Worm (Caenorhabditis elegans) whole organism, L2 larva: ENCODE data around the gene rml-4.

Source experiments
- C34F6.9 ChIP-seq: fragments of 150-350 bp; optimal IDR thresholded peaks from 2 replicates; lab custom pipeline; 2014; ENCODE audit warnings: missing biosample characterization, missing genetic modification characterization
- F13H6.1 ChIP-seq: sonication (generic microtip); optimal IDR thresholded peaks from 2 replicates; lab custom pipeline; 2016; ENCODE audit warnings: missing genetic modification characterization, missing compliant biosample characterization
- R02D3.7 ChIP-seq: fragments of 150-350 bp; optimal IDR thresholded peaks from 2 replicates; lab custom pipeline; 2014; ENCODE audit warnings: missing biosample characterization, missing genetic modification characterization
- Y55F3AM.14 ChIP-seq: fragments of 200-800 bp; sonication (Bioruptor generic); optimal IDR thresholded peaks from 2 replicates; lab custom pipeline; 2018; ENCODE audit warnings: mild to moderate bottlenecking, missing genetic modification characterization, missing compliant biosample characterization
- alr-1 ChIP-seq: fragments of 150-350 bp; optimal IDR thresholded peaks from 2 replicates; lab custom pipeline; 2014; ENCODE audit warnings: missing biosample characterization, missing genetic modification characterization
- ama-1 ChIP-seq: fragments of 150-350 bp; optimal IDR thresholded peaks from 2 replicates; lab custom pipeline; 2018; ENCODE audit warnings: inconsistent platforms
- blmp-1 ChIP-seq: sonication (generic microtip); optimal IDR thresholded peaks from 2 replicates; lab custom pipeline; 2017; ENCODE audit warnings: missing genetic modification characterization, mild to moderate bottlenecking, missing compliant biosample characterization, antibody characterized with exemption, moderate library complexity; ENCODE audit not compliant: insufficient read depth
- ceh-16 ChIP-seq: fragments of 150-350 bp; optimal IDR thresholded peaks from 2 replicates; lab custom pipeline; 2014; ENCODE audit warnings: missing biosample characterization, missing genetic modification characterization
- crh-2 ChIP-seq: sonication (generic microtip); optimal IDR thresholded peaks from 2 replicates; lab custom pipeline; 2017; ENCODE audit warnings: missing biosample characterization, missing genetic modification characterization
- dmd-4 ChIP-seq: sonication (generic microtip); optimal IDR thresholded peaks from 2 replicates; lab custom pipeline; 2017; ENCODE audit warnings: missing biosample characterization, missing genetic modification characterization
- elt-1 ChIP-seq: fragments of 150-350 bp; optimal IDR thresholded peaks from 2 replicates; lab custom pipeline; 2014; ENCODE audit warnings: missing biosample characterization, missing genetic modification characterization
- elt-3 ChIP-seq: sonication (generic microtip); optimal IDR thresholded peaks from 2 replicates; lab custom pipeline; 2017; ENCODE audit warnings: missing biosample characterization, missing genetic modification characterization
- fos-1 ChIP-seq: fragments of 150-350 bp; optimal IDR thresholded peaks from 2 replicates; lab custom pipeline; 2014; ENCODE audit warnings: missing biosample characterization, missing genetic modification characterization
- gmeb-1 ChIP-seq: fragments of 150-350 bp; optimal IDR thresholded peaks from 2 replicates; lab custom pipeline; 2014; ENCODE audit warnings: missing biosample characterization, missing genetic modification characterization
- lin-11 ChIP-seq: fragments of 150-350 bp; sonication (generic microtip); optimal IDR thresholded peaks from 2 replicates; lab custom pipeline; 2014; ENCODE audit warnings: missing biosample characterization, missing genetic modification characterization, inconsistent platforms, mixed read lengths
- lin-13 ChIP-seq: fragments of 150-350 bp; optimal IDR thresholded peaks from 2 replicates; lab custom pipeline; 2014; ENCODE audit warnings: missing biosample characterization, missing genetic modification reagents, missing genetic modification characterization
- lin-39 ChIP-seq: fragments of 150-350 bp; optimal IDR thresholded peaks from 2 replicates; lab custom pipeline; 2014; ENCODE audit warnings: missing biosample characterization, missing genetic modification reagents, missing genetic modification characterization
- mab-5 ChIP-seq: fragments of 150-350 bp; optimal IDR thresholded peaks from 2 replicates; lab custom pipeline; 2014; ENCODE audit warnings: missing biosample characterization, missing genetic modification characterization
- mbf-1 ChIP-seq: sonication (generic microtip); optimal IDR thresholded peaks from 2 replicates; lab custom pipeline; 2017; ENCODE audit warnings: missing biosample characterization, missing genetic modification characterization
- mdl-1 ChIP-seq, 2 experiments: fragments of 150-350 bp in 1 of 2; sonication (generic microtip) in 1 of 2; optimal IDR thresholded peaks; 2 replicates each; lab custom pipeline; 2017; ENCODE audit warnings: missing biosample characterization in 2 of 2, missing genetic modification characterization in 2 of 2
- nhr-10 ChIP-seq: sonication (generic microtip); optimal IDR thresholded peaks from 2 replicates; lab custom pipeline; 2017; ENCODE audit warnings: missing biosample characterization, missing genetic modification characterization
- nhr-11 ChIP-seq: fragments of 150-350 bp; optimal IDR thresholded peaks from 2 replicates; lab custom pipeline; 2014; ENCODE audit warnings: missing biosample characterization, missing genetic modification characterization
- nhr-129 ChIP-seq: fragments of 150-350 bp; optimal IDR thresholded peaks from 2 replicates; lab custom pipeline; 2014; ENCODE audit warnings: missing biosample characterization, missing genetic modification characterization
- nhr-21 ChIP-seq: fragments of 150-350 bp; optimal IDR thresholded peaks from 2 replicates; lab custom pipeline; 2014; ENCODE audit warnings: missing biosample characterization, missing genetic modification characterization
- nhr-23 ChIP-seq: fragments of 150-350 bp; optimal IDR thresholded peaks from 2 replicates; lab custom pipeline; 2014; ENCODE audit warnings: missing biosample characterization, missing genetic modification reagents, missing genetic modification characterization
- nhr-237 ChIP-seq: fragments of 150-350 bp; optimal IDR thresholded peaks from 2 replicates; lab custom pipeline; 2014; ENCODE audit warnings: missing biosample characterization, missing genetic modification characterization
- nhr-25 ChIP-seq: fragments of 150-350 bp; sonication (generic microtip); optimal IDR thresholded peaks from 3 replicates; lab custom pipeline; 2014; ENCODE audit warnings: missing biosample characterization, missing genetic modification characterization
- nhr-6 ChIP-seq: fragments of 150-350 bp; optimal IDR thresholded peaks from 2 replicates; lab custom pipeline; 2014; ENCODE audit warnings: missing biosample characterization, missing genetic modification characterization
- skn-1 ChIP-seq: sonication (generic microtip); optimal IDR thresholded peaks from 2 replicates; lab custom pipeline; 2017; ENCODE audit warnings: missing biosample characterization, missing genetic modification characterization
- sma-3 ChIP-seq: sonication (generic microtip); optimal IDR thresholded peaks from 2 replicates; lab custom pipeline; 2016; ENCODE audit warnings: missing genetic modification reagents, missing genetic modification characterization, missing compliant biosample characterization
- snpc-4 ChIP-seq: fragments of 150-350 bp; optimal IDR thresholded peaks from 2 replicates; lab custom pipeline; 2014; ENCODE audit warnings: missing biosample characterization, missing genetic modification characterization
- unc-39 ChIP-seq: fragments of 150-350 bp; optimal IDR thresholded peaks from 2 replicates; lab custom pipeline; 2014; ENCODE audit warnings: missing biosample characterization, missing genetic modification characterization
- unc-55 ChIP-seq: fragments of 150-350 bp; sonication (generic microtip); optimal IDR thresholded peaks from 3 replicates; lab custom pipeline; 2014; ENCODE audit warnings: missing biosample characterization, missing genetic modification reagents, missing genetic modification characterization
- unc-62 ChIP-seq: fragments of 150-350 bp; optimal IDR thresholded peaks from 2 replicates; lab custom pipeline; 2014; ENCODE audit warnings: missing biosample characterization, missing genetic modification reagents, missing genetic modification characterization
- zag-1 ChIP-seq: fragments of 150-350 bp; optimal IDR thresholded peaks from 2 replicates; lab custom pipeline; 2014; ENCODE audit warnings: missing biosample characterization, missing genetic modification characterization
- ztf-1 ChIP-seq: fragments of 200-800 bp; sonication (Bioruptor generic); conservative IDR thresholded peaks from 2 replicates; pipeline ENCODE4 v1.3.6; 2022; ENCODE audit warnings: missing genetic modification characterization, missing compliant biosample characterization
- ztf-11 ChIP-seq: sonication (generic microtip); optimal IDR thresholded peaks from 2 replicates; lab custom pipeline; 2017; ENCODE audit warnings: missing biosample characterization, missing genetic modification characterization
- ztf-4 ChIP-seq: fragments of 150-350 bp; optimal IDR thresholded peaks from 2 replicates; lab custom pipeline; 2014; ENCODE audit warnings: missing biosample characterization, missing genetic modification characterization

The rml-4 gene

DNA sequence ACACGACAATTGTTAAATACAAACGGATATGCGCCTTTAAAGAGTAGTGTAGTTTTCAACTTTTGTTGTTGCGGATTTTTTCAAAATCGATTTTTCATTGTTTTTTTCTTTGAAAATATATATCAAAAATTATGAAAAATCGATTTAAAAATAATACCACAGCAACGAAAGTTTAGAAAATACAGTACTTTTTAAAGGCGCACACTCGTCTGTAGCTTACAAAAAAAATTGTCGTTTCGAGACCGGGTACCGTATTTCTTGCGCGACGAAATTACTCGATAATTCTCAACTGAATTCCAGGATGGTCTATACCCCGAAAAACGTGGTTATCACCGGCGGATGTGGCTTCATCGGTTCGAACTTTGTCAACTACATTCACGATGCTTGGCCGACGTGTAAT is at the start of gene rml-4:
Gene rml-4 (plus strand): TSS at position 301 of the 400 bp plus-strand sequence.
- TF ChIP-seq elt-3 (tag; lab: Kevin White, UChicago) (no peak), gmeb-1 (no peak), nhr-129 (tag; lab: Kevin White, UChicago) (no peak), mdl-1 (tag; optimal IDR thresholded peaks at IDR 0.05; lab: Kevin White, UChicago) (no peak), nhr-23 (tag; lab: Kevin White, UChicago) (no peak), mab-5 (tag; lab: Kevin White, UChicago) (no peak), unc-62 (GFP tag; lab: Kevin White, UChicago) (no peak), ztf-11 (no peak), nhr-21 (tag; lab: Kevin White, UChicago) (no peak), R02D3.7 (tag; lab: Kevin White, UChicago) (no peak), elt-1 (tag; lab: Kevin White, UChicago) (no peak), sma-3 (GFP tag; lab: Kevin White, UChicago) (no peak), nhr-6 (no peak), unc-39 (tag; lab: Kevin White, UChicago) (no peak), unc-55 (GFP tag; lab: Kevin White, UChicago) (no peak)

DNA sequence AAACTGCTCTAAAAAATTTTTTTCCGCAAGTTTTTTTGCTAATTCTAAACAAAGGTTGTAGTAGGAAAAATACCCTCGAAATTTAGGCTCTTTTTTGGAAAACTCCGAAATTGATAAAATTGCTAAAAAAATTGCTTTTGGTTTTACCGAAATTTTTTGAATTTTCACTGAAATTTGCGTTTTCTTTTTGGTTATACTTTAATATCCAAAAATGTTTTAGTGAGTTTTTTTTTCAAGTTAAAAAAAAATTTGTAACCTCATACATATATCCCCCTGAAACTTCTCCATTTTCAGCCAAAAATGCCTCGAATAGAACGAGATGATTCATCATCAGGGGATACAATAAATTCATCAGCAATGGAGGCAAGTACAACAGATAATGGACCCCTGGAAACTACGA is 48.0 kb upstream of the rml-4 start, which contains the start of gene gpa-11:
Gene gpa-11 (plus strand): TSS at position 301 of the 400 bp plus-strand sequence.
- TF ChIP-seq nhr-10 (tag; lab: Kevin White, UChicago) (no peak), snpc-4 (tag; lab: Kevin White, UChicago) (no peak), alr-1 (tag; lab: Kevin White, UChicago) (no peak), lin-13 (GFP tag; lab: Kevin White, UChicago) (no peak), fos-1 (tag; lab: Kevin White, UChicago) (no peak), zag-1 (tag; lab: Kevin White, UChicago) (no peak), nhr-23 (tag; lab: Kevin White, UChicago) (no peak), crh-2 (no peak), gmeb-1 (no peak), dmd-4 (no peak)

DNA sequence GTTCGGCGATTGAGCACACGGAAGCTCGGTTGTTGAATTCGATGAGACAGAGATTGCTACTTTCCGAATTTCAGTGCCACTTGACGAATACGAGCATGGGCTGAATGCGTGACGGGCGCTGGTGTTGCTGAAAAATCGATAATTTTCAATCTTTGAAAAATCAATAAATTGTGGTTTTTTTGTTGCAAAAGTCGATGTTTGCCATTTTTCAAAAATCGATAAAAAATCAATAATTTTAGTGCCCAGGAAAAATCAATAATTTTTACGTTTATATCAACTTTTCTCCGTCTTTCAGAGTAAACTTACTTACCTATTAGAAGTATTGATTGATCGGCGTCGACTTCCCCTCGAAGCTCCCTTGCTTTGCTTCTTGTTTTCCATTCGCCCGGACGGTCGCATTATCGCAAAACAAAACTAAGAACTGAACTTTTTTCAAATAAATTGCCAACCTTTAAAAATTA is 38.3 kb upstream of the rml-4 start, which contains the start of gene C16A11.7:
Gene C16A11.7 (minus strand): TSS at position 411 of the 461 bp plus-strand sequence.
- TF ChIP-seq skn-1 (tag; lab: Kevin White, UChicago) (no peak), fos-1 (tag; lab: Kevin White, UChicago) (no peak), Y55F3AM.14 (GFP tag; lab: Kevin White, UChicago) (no peak), ztf-1 (GFP tag; lab: Robert Waterston, UW) (no peak)

ce11 chrII:4258683-4259082 is 36.2 kb upstream of the rml-4 start, which contains the start of gene clec-135:
TSS of gene clec-135 (minus strand) at chrII:4258783.
- TF ChIP-seq nhr-11 (tag; lab: Kevin White, UChicago), result no peak
- TF ChIP-seq blmp-1, result no peak
- no peak for TF ChIP-seq ztf-11
- no peak for TF ChIP-seq ztf-4 (tag; lab: Kevin White, UChicago)
- TF ChIP-seq elt-1 (tag; lab: Kevin White, UChicago), result no peak
- no peak for TF ChIP-seq crh-2
- no peak for TF ChIP-seq elt-3 (tag; lab: Kevin White, UChicago)
- TF ChIP-seq sma-3 (GFP tag; lab: Kevin White, UChicago), result no peak
- no peak for TF ChIP-seq mbf-1
- no peak for TF ChIP-seq nhr-25 (tag; lab: Kevin White, UChicago)
- no peak for TF ChIP-seq nhr-129 (tag; lab: Kevin White, UChicago)
- TF ChIP-seq nhr-21 (tag; lab: Kevin White, UChicago), result no peak
- no peak for TF ChIP-seq gmeb-1
- TF ChIP-seq ceh-16 (tag; lab: Kevin White, UChicago), result no peak
- no peak for TF ChIP-seq dmd-4
- no peak for TF ChIP-seq snpc-4 (tag; lab: Kevin White, UChicago)
- TF ChIP-seq lin-11 (tag; lab: Kevin White, UChicago), result no peak
- TF ChIP-seq unc-39 (tag; lab: Kevin White, UChicago), result no peak
- no peak for TF ChIP-seq alr-1 (tag; lab: Kevin White, UChicago)
- TF ChIP-seq mab-5 (tag; lab: Kevin White, UChicago), result no peak

- TF ChIP-seq nhr-237 (tag; lab: Kevin White, UChicago) (no peak), mab-5 (tag; lab: Kevin White, UChicago) (no peak), unc-62 (GFP tag; lab: Kevin White, UChicago) (no peak), snpc-4 (tag; lab: Kevin White, UChicago) (no peak), C34F6.9 (no peak), skn-1 (tag; lab: Kevin White, UChicago) (no peak), F13H6.1 (no peak), crh-2 (no peak), ztf-1 (GFP tag; lab: Robert Waterston, UW) (no peak), nhr-23 (tag; lab: Kevin White, UChicago) (no peak), elt-1 (tag; lab: Kevin White, UChicago) (no peak), unc-39 (tag; lab: Kevin White, UChicago) (no peak), elt-3 (tag; lab: Kevin White, UChicago) (no peak), lin-39 (tag; lab: Kevin White, UChicago) (no peak), ama-1 (no peak)
Measured at ce11 chrII:4267711-4268110, 27.2 kb upstream of the rml-4 start.
